Worm (Caenorhabditis elegans): ENCODE measurements around the gene F54B3.1.

The F54B3.1 gene

ce11 chrII:10203765-10204164, 47.3 kb upstream of the F54B3.1 start:
- peak; percentile 12 for TF ChIP-seq dve-1 (tag; optimal IDR thresholded peaks at IDR 0.05)
- TF ChIP-seq K02D7.2 (tag; optimal IDR thresholded peaks at IDR 0.05), result no peak

- TF ChIP-seq rnt-1 (tag; optimal IDR thresholded peaks at IDR 0.05) (peak; percentile 32), sdc-2 (tag; optimal IDR thresholded peaks at IDR 0.05) (no peak), unc-55 (GFP tag; optimal IDR thresholded peaks at IDR 0.05) (peak; percentile 76), ceh-18 (tag; optimal IDR thresholded peaks at IDR 0.05) (peak; percentile 45), K02D7.2 (tag; optimal IDR thresholded peaks at IDR 0.05) (no peak), ceh-22 (tag; optimal IDR thresholded peaks at IDR 0.05) (peak; percentile 46), hlh-30 (tag; optimal IDR thresholded peaks at IDR 0.05; ENCODE audit: insufficient read depth) (peak; percentile 11), hlh-6 (tag; optimal IDR thresholded peaks at IDR 0.05) (no peak)
Measured at ce11 chrII:10204428-10205049, 46.5 kb upstream of the F54B3.1 start.

- no peak for TF ChIP-seq ceh-19 (GFP tag; optimal IDR thresholded peaks at IDR 0.05)
- TF ChIP-seq C38D4.7 (GFP tag; optimal IDR thresholded peaks at IDR 0.05), result no peak
- no peak for TF ChIP-seq pat-9 (tag; optimal IDR thresholded peaks at IDR 0.05)
- no peak for TF ChIP-seq ttx-3 (tag; optimal IDR thresholded peaks at IDR 0.05)
- no peak for TF ChIP-seq ceh-48 (tag; optimal IDR thresholded peaks at IDR 0.05)
- TF ChIP-seq sox-2 (GFP tag; IDR thresholded peaks at IDR 0.05), result no peak
- TF ChIP-seq che-1 (tag; optimal IDR thresholded peaks at IDR 0.05), result no peak
- TF ChIP-seq ets-4 (tag; optimal IDR thresholded peaks at IDR 0.05), result no peak
- no peak for TF ChIP-seq pha-4 (tag; optimal IDR thresholded peaks at IDR 0.05)
Measured at ce11 chrII:10206425-10206824, 44.6 kb upstream of the F54B3.1 start, which contains the start of gene T01E8.1. Gene T01E8.1, plus strand, starts transcription at chrII:10206725.

ce11 chrII:10218171-10218570, 32.9 kb upstream of the F54B3.1 start, which contains the start of gene ref-1:
Gene ref-1, plus strand, starts transcription at chrII:10218471.
- no peak for TF ChIP-seq ceh-45 (GFP tag; IDR thresholded peaks at IDR 0.05)
- TF ChIP-seq nfya-1 (tag; optimal IDR thresholded peaks at IDR 0.05), result no peak
- TF ChIP-seq ama-1 (optimal IDR thresholded peaks at IDR 0.05), result no peak
- no peak for TF ChIP-seq ceh-9 (tag; optimal IDR thresholded peaks at IDR 0.05)
- TF ChIP-seq F13H6.1 (tag; optimal IDR thresholded peaks at IDR 0.05), result no peak
- no peak for TF ChIP-seq hlh-15 (tag; optimal IDR thresholded peaks at IDR 0.05)
- TF ChIP-seq dmd-4 (tag; optimal IDR thresholded peaks at IDR 0.05; ENCODE audit: borderline replicate concordance), result no peak
- TF ChIP-seq tbx-7 (tag; optimal IDR thresholded peaks at IDR 0.05), result no peak
- TF ChIP-seq ceh-2 (tag; optimal IDR thresholded peaks at IDR 0.05), result no peak
- no peak for TF ChIP-seq tbx-2 (tag; optimal IDR thresholded peaks at IDR 0.05)
- TF ChIP-seq fkh-6 (tag; optimal IDR thresholded peaks at IDR 0.05), result no peak
- no peak for TF ChIP-seq ceh-24 (tag; optimal IDR thresholded peaks at IDR 0.05)
- no peak for TF ChIP-seq hlh-6 (tag; optimal IDR thresholded peaks at IDR 0.05)
- TF ChIP-seq che-1 (tag; optimal IDR thresholded peaks at IDR 0.05), result no peak
- no peak for TF ChIP-seq ceh-19 (GFP tag; optimal IDR thresholded peaks at IDR 0.05)
- TF ChIP-seq hlh-8 (tag; optimal IDR thresholded peaks at IDR 0.05), result no peak

ce11 chrII:10220631-10221030, 30.4 kb upstream of the F54B3.1 start:
- no peak for TF ChIP-seq hlh-6 (tag; optimal IDR thresholded peaks at IDR 0.05)
- no peak for TF ChIP-seq zip-5 (tag; optimal IDR thresholded peaks at IDR 0.05)

- TF ChIP-seq F13H6.1 (tag; optimal IDR thresholded peaks at IDR 0.05), result no peak
- no peak for TF ChIP-seq ceh-2 (tag; optimal IDR thresholded peaks at IDR 0.05)
- no peak for TF ChIP-seq ets-4 (tag; optimal IDR thresholded peaks at IDR 0.05)
- no peak for TF ChIP-seq hlh-30 (tag; optimal IDR thresholded peaks at IDR 0.05; ENCODE audit: insufficient read depth)
- TF ChIP-seq elt-4 (tag; optimal IDR thresholded peaks at IDR 0.05), result no peak
- no peak for TF ChIP-seq zip-5 (tag; optimal IDR thresholded peaks at IDR 0.05)
- TF ChIP-seq sox-2 (GFP tag; IDR thresholded peaks at IDR 0.05), result no peak
- TF ChIP-seq fax-1 (tag; optimal IDR thresholded peaks at IDR 0.05), result no peak
Measured at ce11 chrII:10221627-10222026, 29.4 kb upstream of the F54B3.1 start.

Data from whole organism, late embryonic.